Fruit fly (Drosophila melanogaster) whole organism, prepupa: Measurements from ENCODE around the gene Ppcs.

Experiments
- Blimp-1 ChIP-seq: fragments of 200-800 bp; sonication (Bioruptor generic); optimal IDR thresholded peaks from 3 replicates; lab custom pipeline; 2017; ENCODE audit warnings: missing biosample characterization, missing genetic modification characterization, mild to moderate bottlenecking, moderate library complexity, missing genetic modification reagents
- CG10631 ChIP-seq: fragments of 200-800 bp; sonication (Bioruptor generic); optimal IDR thresholded peaks from 2 replicates; lab custom pipeline; 2016; ENCODE audit warnings: missing biosample characterization, missing genetic modification characterization
- CG10669 ChIP-seq: fragments of 200-800 bp; sonication (Bioruptor generic); optimal IDR thresholded peaks from 3 replicates; lab custom pipeline; 2018; ENCODE audit warnings: missing biosample characterization, mild to moderate bottlenecking, missing genetic modification characterization, moderate library complexity
- CG11294 ChIP-seq: fragments of 200-800 bp; sonication (Bioruptor generic); IDR thresholded peaks from 2 replicates; pipeline ENCODE4 v1.3.6; 2022; ENCODE audit warnings: missing biosample characterization, missing genetic modification characterization
- CG11762 ChIP-seq: fragments of 200-800 bp; sonication (Bioruptor generic); optimal IDR thresholded peaks from 3 replicates; lab custom pipeline; 2016; ENCODE audit warnings: missing biosample characterization, missing genetic modification characterization; ENCODE audit not compliant: insufficient read depth
- CG15336 ChIP-seq: fragments of 200-800 bp; sonication (Bioruptor generic); IDR thresholded peaks from 2 replicates; pipeline ENCODE4 v1.3.6; 2022; ENCODE audit warnings: missing biosample characterization, missing genetic modification characterization
- CG1621 ChIP-seq: fragments of 200-800 bp; sonication (Bioruptor generic); optimal IDR thresholded peaks from 3 replicates; lab custom pipeline; 2018; ENCODE audit warnings: missing biosample characterization, mild to moderate bottlenecking, missing genetic modification characterization
- CG16779 ChIP-seq: fragments of 200-800 bp; sonication (Bioruptor generic); optimal IDR thresholded peaks from 3 replicates; lab custom pipeline; 2017; ENCODE audit warnings: missing biosample characterization, mild to moderate bottlenecking, missing genetic modification characterization
- CG3032 ChIP-seq: fragments of 200-800 bp; optimal IDR thresholded peaks from 2 replicates; lab custom pipeline; 2019; ENCODE audit warnings: missing biosample characterization, mild to moderate bottlenecking, missing genetic modification characterization, moderate library complexity
- CG31627 ChIP-seq: fragments of 200-800 bp; sonication (Bioruptor generic); optimal IDR thresholded peaks from 3 replicates; lab custom pipeline; 2016; ENCODE audit warnings: missing biosample characterization, missing genetic modification characterization
- CG32006 ChIP-seq: fragments of 200-800 bp; sonication (Bioruptor generic); optimal IDR thresholded peaks from 3 replicates; lab custom pipeline; 2017; ENCODE audit warnings: missing biosample characterization, mild to moderate bottlenecking, missing genetic modification characterization
- CG3919 ChIP-seq: fragments of 200-800 bp; sonication (Bioruptor generic); optimal IDR thresholded peaks from 3 replicates; lab custom pipeline; 2016; ENCODE audit warnings: missing biosample characterization, missing genetic modification characterization
- CG4318 ChIP-seq: fragments of 200-800 bp; sonication (Bioruptor generic); optimal IDR thresholded peaks from 3 replicates; lab custom pipeline; 2017; ENCODE audit warnings: missing biosample characterization, mild to moderate bottlenecking, missing genetic modification characterization
- CG6163 ChIP-seq: fragments of 200-800 bp; sonication (Bioruptor generic); IDR thresholded peaks from 3 replicates; pipeline ENCODE4 v1.3.6; 2022; ENCODE audit warnings: missing biosample characterization, missing genetic modification characterization
- CG7368 ChIP-seq: fragments of 200-800 bp; sonication (Bioruptor generic); optimal IDR thresholded peaks from 3 replicates; lab custom pipeline; 2016; ENCODE audit warnings: missing biosample characterization, missing genetic modification characterization
- CG8119 ChIP-seq: fragments of 200-800 bp; sonication (Bioruptor generic); IDR thresholded peaks from 3 replicates; pipeline ENCODE4 v1.3.6; 2022; ENCODE audit warnings: missing biosample characterization, missing genetic modification characterization
- CG8319 ChIP-seq: fragments of 200-800 bp; sonication (Bioruptor generic); optimal IDR thresholded peaks from 3 replicates; lab custom pipeline; 2016; ENCODE audit warnings: missing biosample characterization, missing genetic modification characterization
- CG9139 ChIP-seq: fragments of 200-800 bp; sonication (Bioruptor generic); optimal IDR thresholded peaks from 3 replicates; lab custom pipeline; 2017; ENCODE audit warnings: missing biosample characterization, mild to moderate bottlenecking, missing genetic modification characterization
- Eip75B ChIP-seq: fragments of 200-800 bp; sonication (Bioruptor generic); optimal IDR thresholded peaks from 3 replicates; lab custom pipeline; 2016; ENCODE audit warnings: missing biosample characterization, missing genetic modification characterization
- Eip93F ChIP-seq: fragments of 200-800 bp; sonication (Bioruptor generic); optimal IDR thresholded peaks from 2 replicates; lab custom pipeline; 2016; ENCODE audit warnings: missing biosample characterization, mild to moderate bottlenecking, missing genetic modification characterization
- Ets96B ChIP-seq: fragments of 200-800 bp; optimal IDR thresholded peaks from 2 replicates; lab custom pipeline; 2019; ENCODE audit warnings: missing biosample characterization, mild to moderate bottlenecking, missing genetic modification characterization, moderate library complexity
- Gug ChIP-seq: fragments of 200-800 bp; sonication (Bioruptor generic); IDR thresholded peaks from 2 replicates; pipeline ENCODE4 v1.3.6; 2022; ENCODE audit warnings: missing biosample characterization, missing genetic modification characterization
- Hr38 ChIP-seq: sonication (Bioruptor generic); optimal IDR thresholded peaks from 2 replicates; lab custom pipeline; 2016; ENCODE audit warnings: missing biosample characterization, missing genetic modification characterization
- Hr39 ChIP-seq: fragments of 200-800 bp; sonication (Bioruptor generic); optimal IDR thresholded peaks from 2 replicates; lab custom pipeline; 2016; ENCODE audit warnings: missing biosample characterization, missing genetic modification characterization
- Hr4 ChIP-seq: fragments of 200-800 bp; sonication (Bioruptor generic); optimal IDR thresholded peaks from 3 replicates; lab custom pipeline; 2016; ENCODE audit warnings: missing biosample characterization, missing genetic modification characterization
- Met ChIP-seq: fragments of 200-800 bp; sonication (Bioruptor generic); optimal IDR thresholded peaks from 3 replicates; lab custom pipeline; 2016; ENCODE audit warnings: missing biosample characterization, missing genetic modification characterization
- OdsH ChIP-seq: fragments of 200-800 bp; sonication (Bioruptor generic); optimal IDR thresholded peaks from 3 replicates; lab custom pipeline; 2016; ENCODE audit warnings: missing biosample characterization, missing genetic modification characterization
- Smox ChIP-seq: fragments of 200-800 bp; sonication (Bioruptor generic); optimal IDR thresholded peaks from 3 replicates; lab custom pipeline; 2016; ENCODE audit warnings: missing biosample characterization, missing genetic modification characterization
- Sox102F ChIP-seq: fragments of 200-800 bp; sonication (Bioruptor generic); optimal IDR thresholded peaks from 2 replicates; lab custom pipeline; 2016; ENCODE audit warnings: missing biosample characterization, mild to moderate bottlenecking, missing genetic modification characterization
- Sox14 ChIP-seq: fragments of 200-800 bp; sonication (Bioruptor generic); optimal IDR thresholded peaks from 3 replicates; lab custom pipeline; 2016; ENCODE audit warnings: missing biosample characterization, missing genetic modification characterization
- Sox15 ChIP-seq: fragments of 200-800 bp; sonication (Bioruptor generic); optimal IDR thresholded peaks from 3 replicates; lab custom pipeline; 2016; ENCODE audit warnings: missing biosample characterization, missing genetic modification characterization
- achi ChIP-seq: fragments of 200-800 bp; sonication (Bioruptor generic); optimal IDR thresholded peaks from 3 replicates; lab custom pipeline; 2016; ENCODE audit warnings: missing biosample characterization, missing genetic modification characterization
- acj6 ChIP-seq: fragments of 200-800 bp; sonication (Bioruptor generic); optimal IDR thresholded peaks from 3 replicates; lab custom pipeline; 2016; ENCODE audit warnings: missing biosample characterization, missing genetic modification characterization
- cyc ChIP-seq: fragments of 200-800 bp; sonication (Bioruptor generic); optimal IDR thresholded peaks from 3 replicates; lab custom pipeline; 2016; ENCODE audit warnings: missing biosample characterization, missing genetic modification characterization
- dac ChIP-seq: fragments of 200-800 bp; sonication (Bioruptor generic); optimal IDR thresholded peaks from 2 replicates; lab custom pipeline; 2017; ENCODE audit warnings: missing biosample characterization, mild to moderate bottlenecking, missing genetic modification characterization
- dsx ChIP-seq: fragments of 200-800 bp; optimal IDR thresholded peaks from 3 replicates; lab custom pipeline; 2019; ENCODE audit warnings: missing biosample characterization, mild to moderate bottlenecking, missing genetic modification characterization, moderate library complexity; ENCODE audit not compliant: poor library complexity, severe bottlenecking
- eg ChIP-seq: fragments of 200-800 bp; sonication (Bioruptor generic); IDR thresholded peaks from 3 replicates; pipeline ENCODE4 v1.3.6; 2022; ENCODE audit warnings: missing biosample characterization, missing genetic modification characterization
- esn ChIP-seq: fragments of 200-800 bp; sonication (Bioruptor generic); optimal IDR thresholded peaks from 2 replicates; lab custom pipeline; 2016; ENCODE audit warnings: missing biosample characterization, mild to moderate bottlenecking, missing genetic modification characterization, moderate library complexity
- fd59A ChIP-seq: fragments of 200-800 bp; sonication (Bioruptor generic); optimal IDR thresholded peaks from 2 replicates; lab custom pipeline; 2017; ENCODE audit warnings: missing biosample characterization, mild to moderate bottlenecking, missing genetic modification characterization, missing genetic modification reagents
- fd85E ChIP-seq: fragments of 200-800 bp; sonication (Bioruptor generic); optimal IDR thresholded peaks from 3 replicates; lab custom pipeline; 2016; ENCODE audit warnings: missing biosample characterization, missing genetic modification characterization
- fkh ChIP-seq: fragments of 200-800 bp; sonication (Bioruptor generic); optimal IDR thresholded peaks from 3 replicates; lab custom pipeline; 2017; ENCODE audit warnings: missing biosample characterization, mild to moderate bottlenecking, missing genetic modification characterization, moderate library complexity
- pdm3 ChIP-seq: fragments of 200-800 bp; sonication (Bioruptor generic); optimal IDR thresholded peaks from 3 replicates; lab custom pipeline; 2016; ENCODE audit warnings: missing biosample characterization, missing genetic modification characterization
- salr ChIP-seq, 2 experiments: fragments of 200-800 bp; sonication (Bioruptor generic); optimal IDR thresholded peaks; 3 replicates each; lab custom pipeline; 2016 to 2018; ENCODE audit warnings: missing biosample characterization in 2 of 2, missing genetic modification characterization in 2 of 2, mild to moderate bottlenecking in 1 of 2
- spab ChIP-seq: fragments of 200-800 bp; sonication (Bioruptor generic); optimal IDR thresholded peaks from 2 replicates; lab custom pipeline; 2017; ENCODE audit warnings: missing biosample characterization, mild to moderate bottlenecking, missing genetic modification characterization, missing genetic modification reagents
- topi ChIP-seq: fragments of 200-800 bp; sonication (Bioruptor generic); optimal IDR thresholded peaks from 3 replicates; lab custom pipeline; 2016; ENCODE audit warnings: missing biosample characterization, missing genetic modification characterization
- vri ChIP-seq: fragments of 200-800 bp; sonication (Bioruptor generic); optimal IDR thresholded peaks from 3 replicates; lab custom pipeline; 2016; ENCODE audit warnings: missing biosample characterization, mild to moderate bottlenecking, missing genetic modification characterization

Gene Ppcs

dm6 chr3R:19094039-19094438 lies 53.7 kb downstream of the Ppcs start, which contains the start of gene cdi (continued):
- TF ChIP-seq CG10669 (GFP tag; lab: Kevin White, UChicago) (no peak), Eip93F (GFP tag; lab: Kevin White, UChicago) (no peak), CG15336 (peak; percentile 36; the same call in 1 of the 2 replicates), CG1621 (tag; lab: Kevin White, UChicago) (no peak), CG32006 (GFP tag; lab: Kevin White, UChicago) (no peak), Sox102F (GFP tag; lab: Kevin White, UChicago) (peak; percentile 28), fd59A (GFP tag; lab: Kevin White, UChicago) (no peak), Hr38 (GFP tag; lab: Kevin White, UChicago) (no peak), spab (GFP tag; lab: Kevin White, UChicago) (no peak), pdm3 (GFP tag; lab: Kevin White, UChicago) (no peak), fd85E (GFP tag; lab: Kevin White, UChicago) (no peak), Hr4 (GFP tag; lab: Kevin White, UChicago) (no peak), CG7368 (GFP tag; lab: Kevin White, UChicago) (no peak), eg (GFP tag; lab: Robert Waterston, UW) (0 out of 3 replicates have a peak, but pooled peaks have one; percentile 11), Smox (GFP tag; lab: Kevin White, UChicago) (no peak)

DNA sequence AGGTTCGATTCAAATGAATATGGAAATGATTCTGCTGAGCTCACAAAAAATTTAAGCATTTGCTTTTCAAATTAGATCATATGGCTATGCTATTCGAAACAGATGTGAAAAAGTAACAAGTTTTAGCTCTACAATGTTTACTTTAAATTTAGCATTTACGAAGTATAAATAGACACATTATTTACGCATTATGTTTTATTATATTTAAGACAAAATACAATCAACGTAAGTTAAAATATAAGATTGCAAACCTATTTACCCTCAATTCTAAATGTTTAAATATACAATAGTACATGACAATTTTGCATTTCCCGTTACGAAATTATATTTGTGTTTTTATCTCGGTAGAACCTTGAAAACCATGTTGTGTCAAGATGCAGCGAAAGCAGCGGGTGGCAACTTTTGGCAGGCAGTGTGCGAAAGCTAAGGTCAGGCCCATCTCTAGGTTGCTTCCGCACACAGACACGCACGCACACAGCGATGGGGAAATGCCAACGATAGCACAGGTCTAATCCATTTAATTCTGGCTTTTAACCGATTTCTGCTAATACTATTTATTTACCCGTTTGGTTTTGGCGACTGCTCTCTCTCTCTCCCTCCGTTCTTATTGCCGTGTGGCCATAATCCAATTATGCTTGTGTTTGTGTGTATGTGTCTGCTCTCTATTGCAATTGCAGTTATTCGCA lies 54.4 kb downstream of the Ppcs start:
- TF ChIP-seq acj6 (GFP tag; lab: Kevin White, UChicago) (peak; percentile 20), CG3032 (tag; lab: Kevin White, UChicago) (peak; percentile 46), salr (GFP tag; optimal IDR thresholded peaks at IDR 0.05; lab: Kevin White, UChicago) (peak in 1 of 2 experiments; percentile 32), OdsH (peak; percentile 3), Ets96B (tag; lab: Kevin White, UChicago) (no peak), CG10631 (GFP tag; lab: Kevin White, UChicago) (peak; percentile 18), Gug (GFP tag; lab: Robert Waterston, UW) (no peak), Hr39 (GFP tag; lab: Kevin White, UChicago) (peak; percentile 40), Met (peak; percentile 18), CG10669 (GFP tag; lab: Kevin White, UChicago) (peak; percentile 10), dac (no peak), fkh (GFP tag; lab: Kevin White, UChicago) (no peak), CG32006 (GFP tag; lab: Kevin White, UChicago) (peak; percentile 53), CG8319 (GFP tag; lab: Kevin White, UChicago) (no peak), fd85E (GFP tag; lab: Kevin White, UChicago) (no peak), CG11762 (GFP tag; lab: Kevin White, UChicago) (no peak), CG11294 (GFP tag; lab: Robert Waterston, UW) (no peak), fd59A (GFP tag; lab: Kevin White, UChicago) (no peak), Eip93F (GFP tag; lab: Kevin White, UChicago) (no peak), CG8119 (GFP tag; lab: Robert Waterston, UW) (no peak), CG6163 (0 out of 3 replicates have a peak, but pooled peaks have one; percentile 52), CG16779 (tag; lab: Kevin White, UChicago) (no peak), Eip75B (GFP tag; lab: Kevin White, UChicago) (peak; percentile 28), cyc (peak; percentile 28), Sox15 (GFP tag; lab: Kevin White, UChicago) (no peak), Smox (GFP tag; lab: Kevin White, UChicago) (no peak), achi (GFP tag; lab: Kevin White, UChicago) (no peak), Sox102F (GFP tag; lab: Kevin White, UChicago) (peak; percentile 27), topi (peak; percentile 12), CG4318 (GFP tag; lab: Kevin White, UChicago) (no peak), Sox14 (GFP tag; lab: Kevin White, UChicago) (peak; percentile 21), CG3919 (peak; percentile 17), CG9139 (GFP tag; lab: Kevin White, UChicago) (no peak), vri (GFP tag; lab: Kevin White, UChicago) (no peak), dsx (GFP tag; lab: Kevin White, UChicago) (no peak), CG31627 (GFP tag; lab: Kevin White, UChicago) (peak; percentile 6), CG1621 (tag; lab: Kevin White, UChicago) (no peak), spab (GFP tag; lab: Kevin White, UChicago) (no peak), Hr4 (GFP tag; lab: Kevin White, UChicago) (no peak), pdm3 (GFP tag; lab: Kevin White, UChicago) (peak; percentile 34), Blimp-1 (GFP tag; lab: Kevin White, UChicago) (no peak), esn (GFP tag; lab: Kevin White, UChicago) (peak; percentile 28)
